Fruit fly (Drosophila melanogaster) whole organism, pupa: ENCODE measurements around the gene ND-B17.2.
A peak's percentile ranks its signal among the peaks of the same experiment; 100 is the strongest.

Source experiments
- CG10348 ChIP-seq: fragments of 200-800 bp; sonication (Bioruptor generic); IDR thresholded peaks from 2 replicates; pipeline ENCODE4 v1.3.6; 2022; ENCODE audit warnings: missing biosample characterization, missing genetic modification characterization
- CG12605 ChIP-seq: fragments of 200-800 bp; sonication (Bioruptor generic); IDR thresholded peaks from 2 replicates; pipeline ENCODE4 v1.3.6; 2022; ENCODE audit warnings: missing biosample characterization, missing genetic modification characterization
- CG13204 ChIP-seq: fragments of 200-800 bp; sonication (Bioruptor generic); optimal IDR thresholded peaks from 2 replicates; lab custom pipeline; 2018; ENCODE audit warnings: missing biosample characterization, mild to moderate bottlenecking, missing genetic modification characterization, moderate library complexity
- CG14655 ChIP-seq: fragments of 200-800 bp; sonication (Bioruptor generic); optimal IDR thresholded peaks from 3 replicates; lab custom pipeline; 2017; ENCODE audit warnings: mild to moderate bottlenecking, missing biosample characterization, missing genetic modification reagents, missing genetic modification characterization
- CG15710 ChIP-seq: fragments of 200-800 bp; sonication (Bioruptor generic); optimal IDR thresholded peaks from 2 replicates; lab custom pipeline; 2018; ENCODE audit warnings: missing biosample characterization, mild to moderate bottlenecking, missing genetic modification characterization, moderate library complexity
- CG17806 ChIP-seq: fragments of 200-800 bp; sonication (Bioruptor generic); optimal IDR thresholded peaks from 2 replicates; lab custom pipeline; 2018; ENCODE audit warnings: missing biosample characterization, mild to moderate bottlenecking, missing genetic modification characterization, moderate library complexity
- CG32121 ChIP-seq: fragments of 200-800 bp; sonication (Bioruptor generic); IDR thresholded peaks from 2 replicates; pipeline ENCODE4 v1.3.6; 2022; ENCODE audit warnings: missing biosample characterization, missing genetic modification characterization
- CG34367 ChIP-seq: fragments of 200-800 bp; sonication (Bioruptor generic); optimal IDR thresholded peaks from 2 replicates; lab custom pipeline; 2018; ENCODE audit warnings: missing biosample characterization, mild to moderate bottlenecking, missing genetic modification characterization
- CG4496 ChIP-seq: fragments of 200-800 bp; sonication (Bioruptor generic); IDR thresholded peaks from 3 replicates; pipeline ENCODE4 v1.3.6; 2022; ENCODE audit warnings: missing biosample characterization, missing genetic modification characterization
- CG8159 ChIP-seq: fragments of 200-800 bp; sonication (Bioruptor generic); optimal IDR thresholded peaks from 3 replicates; lab custom pipeline; 2018; ENCODE audit warnings: missing biosample characterization, mild to moderate bottlenecking, missing genetic modification characterization, moderate library complexity
- CG8301 ChIP-seq: fragments of 200-800 bp; sonication (Bioruptor generic); optimal IDR thresholded peaks from 2 replicates; lab custom pipeline; 2018; ENCODE audit warnings: missing biosample characterization, mild to moderate bottlenecking, missing genetic modification characterization
- CG9948 ChIP-seq: fragments of 200-800 bp; sonication (Bioruptor generic); optimal IDR thresholded peaks from 2 replicates; lab custom pipeline; 2018; ENCODE audit warnings: missing biosample characterization, mild to moderate bottlenecking, missing genetic modification characterization, moderate library complexity
- D1 ChIP-seq: fragments of 200-800 bp; sonication (Bioruptor generic); optimal IDR thresholded peaks from 2 replicates; lab custom pipeline; 2018; ENCODE audit warnings: missing biosample characterization, mild to moderate bottlenecking, missing genetic modification characterization, moderate library complexity
- EcR ChIP-seq: fragments of 200-800 bp; sonication (Bioruptor generic); optimal IDR thresholded peaks from 3 replicates; lab custom pipeline; 2019; ENCODE audit warnings: missing biosample characterization, missing genetic modification characterization, mild to moderate bottlenecking, moderate library complexity, missing genetic modification reagents
- Ets98B ChIP-seq: fragments of 200-800 bp; sonication (Bioruptor generic); IDR thresholded peaks from 2 replicates; pipeline ENCODE4 v1.3.6; 2022; ENCODE audit warnings: missing biosample characterization, missing genetic modification characterization
- Pif1A ChIP-seq: fragments of 200-800 bp; sonication (Bioruptor generic); optimal IDR thresholded peaks from 3 replicates; lab custom pipeline; 2016; ENCODE audit warnings: missing biosample characterization, missing genetic modification characterization
- Pif1B ChIP-seq: fragments of 200-800 bp; sonication (Bioruptor generic); optimal IDR thresholded peaks from 3 replicates; lab custom pipeline; 2016; ENCODE audit warnings: missing biosample characterization, missing genetic modification characterization
- Snoo ChIP-seq: fragments of 200-800 bp; sonication (Bioruptor generic); optimal IDR thresholded peaks from 3 replicates; lab custom pipeline; 2017; ENCODE audit warnings: missing biosample characterization, mild to moderate bottlenecking, missing genetic modification characterization, inconsistent platforms
- fd96Ca ChIP-seq: fragments of 200-800 bp; sonication (Bioruptor generic); IDR thresholded peaks from 3 replicates; pipeline ENCODE4 v1.3.6; 2022; ENCODE audit warnings: missing biosample characterization, missing genetic modification characterization
- gl ChIP-seq: fragments of 200-800 bp; sonication (Bioruptor generic); optimal IDR thresholded peaks from 2 replicates; lab custom pipeline; 2018; ENCODE audit warnings: missing biosample characterization, mild to moderate bottlenecking, missing genetic modification characterization
- rn ChIP-seq: fragments of 200-800 bp; sonication (Bioruptor generic); IDR thresholded peaks from 2 replicates; pipeline ENCODE4 v1.3.6; 2022; ENCODE audit warnings: missing biosample characterization, missing genetic modification characterization

ND-B17.2 gene

DNA sequence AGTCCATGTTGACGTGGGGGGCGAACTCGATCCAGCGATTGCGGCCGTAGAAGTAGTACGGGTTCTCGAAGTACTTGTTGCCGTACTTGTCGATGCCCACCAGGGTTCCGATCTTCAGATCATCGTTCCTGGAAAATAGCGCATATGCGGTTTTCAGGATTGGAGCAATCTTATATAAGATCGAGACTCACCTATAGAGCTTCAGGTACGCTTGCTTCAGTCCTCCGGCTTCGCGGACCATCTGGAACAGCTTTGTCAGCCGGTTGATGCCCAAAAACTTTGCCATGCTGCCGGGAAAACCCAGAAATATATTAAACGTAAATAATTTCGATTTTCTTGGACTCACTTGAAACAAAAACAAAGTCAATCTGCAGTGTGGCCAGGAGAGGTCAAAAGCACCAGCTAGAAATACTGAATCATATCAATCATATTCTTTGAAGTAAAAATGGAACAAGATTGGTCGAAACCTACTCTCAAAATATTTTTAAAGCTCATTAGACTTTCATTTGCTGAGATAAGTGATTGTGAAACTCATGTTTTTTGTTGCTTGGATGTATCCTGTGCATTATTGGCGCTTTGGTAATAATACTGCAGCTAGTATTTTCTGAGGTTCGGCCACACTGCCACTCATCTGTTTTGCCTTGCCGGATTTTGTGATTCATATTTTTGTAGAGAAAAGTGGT, at the start of gene ND-B17.2, which contains the start of gene Arpc5:
Gene ND-B17.2, minus strand, starts transcription at position 504 of the 683 bp plus-strand sequence.
Gene Arpc5, plus strand, starts transcription at position 624 of the 683 bp plus-strand sequence.
- TF ChIP-seq CG14655 (GFP tag; lab: Kevin White, UChicago) (no peak), Snoo (tag; lab: Kevin White, UChicago) (no peak), fd96Ca (GFP tag; lab: Robert Waterston, UW) (no peak), CG15710 (tag; lab: Kevin White, UChicago) (peak; percentile 1), CG10348 (GFP tag; lab: Robert Waterston, UW) (no peak), gl (tag; lab: Kevin White, UChicago) (no peak), CG8159 (peak; percentile 19), CG32121 (GFP tag; lab: Robert Waterston, UW) (no peak), CG9948 (tag; lab: Kevin White, UChicago) (no peak), EcR (no peak)

DNA sequence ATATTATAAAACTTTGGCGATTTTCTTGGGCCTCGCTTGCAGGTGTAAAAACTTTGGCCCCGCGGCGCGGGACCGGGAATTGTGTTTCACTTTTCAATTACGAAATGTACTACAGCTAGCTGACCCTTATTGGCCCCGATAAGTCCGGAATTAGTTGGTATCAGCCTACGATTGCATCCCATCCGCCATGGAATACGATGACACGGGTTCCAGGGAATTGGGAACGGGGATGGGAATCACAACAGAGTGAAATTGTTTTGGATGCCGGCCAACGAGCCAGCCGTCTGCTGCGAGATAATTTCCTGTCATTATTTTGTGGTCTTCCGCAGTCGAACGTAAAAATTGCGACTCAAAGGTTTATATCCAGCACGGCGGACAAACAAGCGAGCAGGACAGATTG, 48.8 kb upstream of the ND-B17.2 start:
- TF ChIP-seq CG13204 (GFP tag; lab: Kevin White, UChicago) = no peak
- no peak for TF ChIP-seq EcR
- no peak for TF ChIP-seq CG34367 (tag; lab: Kevin White, UChicago)
- no peak for TF ChIP-seq CG10348 (GFP tag; lab: Robert Waterston, UW)
- no peak for TF ChIP-seq D1 (tag; lab: Kevin White, UChicago)
- TF ChIP-seq Ets98B (GFP tag; lab: Robert Waterston, UW) = no peak
- TF ChIP-seq CG8159 = no peak
- no peak for TF ChIP-seq CG9948 (tag; lab: Kevin White, UChicago)
- TF ChIP-seq CG12605 (GFP tag; lab: Robert Waterston, UW) = no peak
- no peak for TF ChIP-seq fd96Ca (GFP tag; lab: Robert Waterston, UW)
- no peak for TF ChIP-seq CG17806 (tag; lab: Kevin White, UChicago)

DNA sequence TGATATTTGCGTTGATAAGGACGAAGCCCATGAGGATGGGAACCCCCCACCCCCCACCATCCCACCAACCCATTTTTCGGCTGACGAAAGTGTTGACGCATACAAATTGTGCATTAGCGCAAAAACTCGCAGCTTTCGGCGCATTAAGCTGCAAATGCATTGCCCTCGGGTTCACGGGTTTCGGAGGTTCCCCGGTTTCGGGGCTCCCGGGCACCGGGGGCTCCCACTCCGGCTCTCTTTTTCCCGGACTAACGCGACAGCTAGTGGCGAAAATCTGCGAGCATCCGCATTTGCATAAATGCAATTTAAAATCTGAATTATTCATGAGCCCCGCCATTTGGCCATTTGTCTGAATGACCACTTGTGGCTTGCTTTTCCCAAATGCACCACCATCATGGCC, 47.5 kb upstream of the ND-B17.2 start:
- no peak for TF ChIP-seq CG32121 (GFP tag; lab: Robert Waterston, UW)
- no peak for TF ChIP-seq fd96Ca (GFP tag; lab: Robert Waterston, UW)
- no peak for TF ChIP-seq CG15710 (tag; lab: Kevin White, UChicago)
- TF ChIP-seq D1 (tag; lab: Kevin White, UChicago) = no peak
- no peak for TF ChIP-seq gl (tag; lab: Kevin White, UChicago)
- TF ChIP-seq CG8159 = no peak
- no peak for TF ChIP-seq CG10348 (GFP tag; lab: Robert Waterston, UW)
- TF ChIP-seq CG13204 (GFP tag; lab: Kevin White, UChicago) = no peak
- no peak for TF ChIP-seq Ets98B (GFP tag; lab: Robert Waterston, UW)
- no peak for TF ChIP-seq Pif1B

DNA sequence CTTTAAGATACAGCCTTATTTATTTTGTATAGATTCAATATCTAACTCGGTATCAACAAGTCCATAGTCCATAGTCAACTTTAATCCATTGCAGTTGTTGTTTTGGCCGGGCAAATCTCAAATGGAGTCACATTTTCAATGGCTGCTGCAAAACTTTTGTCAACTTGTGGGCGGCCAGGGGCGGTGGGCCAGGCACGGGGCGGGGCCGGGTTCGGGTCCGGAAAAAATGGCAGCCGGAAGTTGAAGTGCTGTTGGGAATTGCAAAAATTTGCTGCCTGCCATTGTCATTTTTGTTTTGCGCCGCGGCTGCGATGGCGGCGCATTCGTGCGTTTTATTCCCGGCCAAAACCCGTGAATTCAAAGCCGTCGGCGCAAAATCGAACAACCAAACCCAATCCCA, 44.0 kb upstream of the ND-B17.2 start:
- TF ChIP-seq CG12605 (GFP tag; lab: Robert Waterston, UW) (no peak), CG17806 (tag; lab: Kevin White, UChicago) (no peak), Snoo (tag; lab: Kevin White, UChicago) (no peak), CG8301 (tag; lab: Kevin White, UChicago) (no peak), CG9948 (tag; lab: Kevin White, UChicago) (no peak), CG8159 (no peak), gl (tag; lab: Kevin White, UChicago) (no peak), CG13204 (GFP tag; lab: Kevin White, UChicago) (no peak), CG15710 (tag; lab: Kevin White, UChicago) (no peak), fd96Ca (GFP tag; lab: Robert Waterston, UW) (no peak), CG10348 (GFP tag; lab: Robert Waterston, UW) (no peak), CG34367 (tag; lab: Kevin White, UChicago) (no peak), Ets98B (GFP tag; lab: Robert Waterston, UW) (no peak), CG4496 (GFP tag; lab: Robert Waterston, UW) (no peak)

DNA sequence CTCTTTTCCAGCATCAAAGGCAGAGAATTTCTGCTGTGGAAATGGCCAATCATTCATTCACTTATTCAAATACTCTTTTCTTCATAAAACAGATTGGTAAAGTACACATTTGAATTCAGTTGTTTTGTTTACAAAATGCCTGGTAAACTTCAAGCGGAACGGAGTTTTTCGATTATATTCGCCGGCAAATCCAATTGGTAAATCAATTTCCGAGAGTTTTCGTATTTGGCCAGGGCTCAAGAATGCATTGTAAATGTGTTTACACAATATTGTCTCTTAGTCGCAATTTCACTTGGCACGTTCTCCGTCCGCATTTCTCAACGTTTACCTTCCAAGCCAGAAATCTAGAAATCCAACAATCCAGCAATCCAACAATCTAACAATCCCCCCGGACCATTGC, 39.9 kb upstream of the ND-B17.2 start, which contains the start of gene CG43403:
Gene CG43403, plus strand, starts transcription at position 301 of the 400 bp plus-strand sequence.
- TF ChIP-seq fd96Ca (GFP tag; lab: Robert Waterston, UW) (no peak), Pif1B (no peak), CG13204 (GFP tag; lab: Kevin White, UChicago) (no peak), CG15710 (tag; lab: Kevin White, UChicago) (no peak), CG8159 (no peak), CG32121 (GFP tag; lab: Robert Waterston, UW) (no peak), Ets98B (GFP tag; lab: Robert Waterston, UW) (no peak), CG14655 (GFP tag; lab: Kevin White, UChicago) (no peak), CG17806 (tag; lab: Kevin White, UChicago) (no peak), CG4496 (GFP tag; lab: Robert Waterston, UW) (no peak), CG34367 (tag; lab: Kevin White, UChicago) (no peak), Pif1A (GFP tag; lab: Kevin White, UChicago) (no peak), CG12605 (GFP tag; lab: Robert Waterston, UW) (no peak), gl (tag; lab: Kevin White, UChicago) (no peak), D1 (tag; lab: Kevin White, UChicago) (no peak), CG10348 (GFP tag; lab: Robert Waterston, UW) (no peak), EcR (no peak), CG9948 (tag; lab: Kevin White, UChicago) (no peak), CG8301 (tag; lab: Kevin White, UChicago) (no peak), rn (GFP tag; lab: Robert Waterston, UW) (no peak)
